Fruit fly (Drosophila melanogaster): ENCODE measurements around the gene CG3323.

Gene CG3323

DNA sequence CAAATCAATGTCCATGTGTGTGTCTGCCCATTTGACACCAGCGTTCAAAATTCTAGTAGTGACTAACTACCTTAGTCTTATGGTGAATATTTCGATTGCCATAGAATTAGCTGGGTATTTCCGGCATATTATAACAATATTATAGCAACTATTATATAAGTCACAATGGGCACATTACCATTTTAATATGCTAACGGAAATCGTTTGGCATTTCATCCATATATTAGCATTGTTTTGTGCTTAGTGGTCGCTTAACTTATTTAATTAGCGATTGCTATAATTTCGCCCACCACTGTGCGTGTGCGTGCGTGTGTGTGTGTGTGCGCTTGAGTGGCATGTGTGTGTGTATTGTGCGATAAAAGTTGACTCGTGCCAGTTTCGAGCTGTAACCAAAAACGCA, 31.2 kb upstream of the CG3323 start (continued):
- TF ChIP-seq Neu2 (GFP tag; optimal IDR thresholded peaks at IDR 0.05; ENCODE audit: borderline replicate concordance) = no peak
- TF ChIP-seq Abd-B (GFP tag; optimal IDR thresholded peaks at IDR 0.05) = peak; percentile 27
- peak; percentile 65 for TF ChIP-seq CG12769 (tag; optimal IDR thresholded peaks at IDR 0.05)
- peak; percentile 4 for TF ChIP-seq CG17829 (tag; optimal IDR thresholded peaks at IDR 0.05)
- peak; percentile 27 for TF ChIP-seq B-H2 (GFP tag; optimal IDR thresholded peaks at IDR 0.05)
- TF ChIP-seq CoRest (tag; optimal IDR thresholded peaks at IDR 0.05) = peak; percentile 49
- TF ChIP-seq Six4 (GFP tag; optimal IDR thresholded peaks at IDR 0.05) = no peak
- peak; percentile 11 for TF ChIP-seq fd96Cb (tag; optimal IDR thresholded peaks at IDR 0.05)
- no peak for TF ChIP-seq CG15601 (tag; optimal IDR thresholded peaks at IDR 0.05)
- peak; percentile 13 for TF ChIP-seq ewg (GFP tag; optimal IDR thresholded peaks at IDR 0.05)
- TF ChIP-seq bab2 (GFP tag; optimal IDR thresholded peaks at IDR 0.05) = no peak
- peak; percentile 5 for TF ChIP-seq Xbp1 (GFP tag; optimal IDR thresholded peaks at IDR 0.05)
- peak; percentile 27 for TF ChIP-seq CG15514 (GFP tag; optimal IDR thresholded peaks at IDR 0.05)
- peak; percentile 79 for TF ChIP-seq CG2678 (tag; optimal IDR thresholded peaks at IDR 0.05)
- 0 out of 3 replicates have a peak, but pooled peaks have one; percentile 44 for TF ChIP-seq ci (GFP tag; IDR thresholded peaks at IDR 0.05)
- peak; percentile 30 for TF ChIP-seq mirr (GFP tag; optimal IDR thresholded peaks at IDR 0.05)
- TF ChIP-seq CG4404 (GFP tag; IDR thresholded peaks at IDR 0.05) = no peak
- no peak for TF ChIP-seq BEAF-32 (GFP tag; optimal IDR thresholded peaks at IDR 0.05)
- TF ChIP-seq CG34376 (GFP tag; optimal IDR thresholded peaks at IDR 0.05) = peak; percentile 36
- no peak for TF ChIP-seq gsb (GFP tag; IDR thresholded peaks at IDR 0.05)
- TF ChIP-seq Opbp (GFP tag; IDR thresholded peaks at IDR 0.05; ENCODE audit: partially characterized antibody) = no peak
- peak; percentile 7; the same call in 1 of the 2 replicates for TF ChIP-seq Ada2b (GFP tag; IDR thresholded peaks at IDR 0.05)
- no peak for TF ChIP-seq CG14965 (GFP tag; optimal IDR thresholded peaks at IDR 0.05; ENCODE audit: borderline replicate concordance)
- TF ChIP-seq grau (tag; optimal IDR thresholded peaks at IDR 0.05) = peak; percentile 64
- TF ChIP-seq Dek (tag; optimal IDR thresholded peaks at IDR 0.05) = peak; percentile 59
- no peak for TF ChIP-seq Dref (GFP tag; IDR thresholded peaks at IDR 0.05)
- TF ChIP-seq Chrac-16 (GFP tag; optimal IDR thresholded peaks at IDR 0.05) = no peak
- TF ChIP-seq Sox100B (GFP tag; optimal IDR thresholded peaks at IDR 0.05) = peak; percentile 63
- peak; percentile 42 for TF ChIP-seq NfI (GFP tag; optimal IDR thresholded peaks at IDR 0.05)
- TF ChIP-seq CG11504 (tag; optimal IDR thresholded peaks at IDR 0.05) = peak; percentile 71
- peak in 1 of 2 experiments; percentile 64 for TF ChIP-seq Hr51 (GFP tag; optimal IDR thresholded peaks at IDR 0.05)
- peak; percentile 38 for TF ChIP-seq HmgZ (tag; optimal IDR thresholded peaks at IDR 0.05)
- TF ChIP-seq CG1024 (GFP tag; IDR thresholded peaks at IDR 0.05) = no peak
- peak; percentile 36 for TF ChIP-seq ind (GFP tag; optimal IDR thresholded peaks at IDR 0.05)
- peak; percentile 70 for TF ChIP-seq CG2120 (GFP tag; optimal IDR thresholded peaks at IDR 0.05)
- TF ChIP-seq Nf-YC (tag; optimal IDR thresholded peaks at IDR 0.05) = peak; percentile 16
- TF ChIP-seq vvl (GFP tag; IDR thresholded peaks at IDR 0.05) = 0 out of 2 replicates have a peak, but pooled peaks have one; percentile 40
- peak; percentile 54 for TF ChIP-seq caup (GFP tag; optimal IDR thresholded peaks at IDR 0.05; ENCODE audit: severe bottlenecking)
- no peak for TF ChIP-seq CG30020 (tag; optimal IDR thresholded peaks at IDR 0.05)
- peak; percentile 24 for TF ChIP-seq exex (tag; optimal IDR thresholded peaks at IDR 0.05)
- TF ChIP-seq B-H1 (GFP tag; IDR thresholded peaks at IDR 0.05) = no peak
- no peak for TF ChIP-seq CG30431 (GFP tag; optimal IDR thresholded peaks at IDR 0.05)
- TF ChIP-seq Asciz (GFP tag; optimal IDR thresholded peaks at IDR 0.05) = peak; percentile 31
- TF ChIP-seq Drgx (GFP tag; IDR thresholded peaks at IDR 0.05) = peak; percentile 50; the same call in 1 of the 2 replicates
- peak; percentile 52 for TF ChIP-seq CG17385 (GFP tag; optimal IDR thresholded peaks at IDR 0.05)
- peak; percentile 29 for TF ChIP-seq D19A (tag; optimal IDR thresholded peaks at IDR 0.05)
- peak; percentile 63 for TF ChIP-seq CG17359 (tag; optimal IDR thresholded peaks at IDR 0.05)
- peak; percentile 34 for TF ChIP-seq D19B (GFP tag; optimal IDR thresholded peaks at IDR 0.05)
- TF ChIP-seq CG1603 (tag; optimal IDR thresholded peaks at IDR 0.05) = peak; percentile 41
